Fruit fly (Drosophila melanogaster): ENCODE data around the gene CG33673.

dm6 chr2L:1930565-1931201 lies 15.8 kb downstream of the CG33673 start:
- TF ChIP-seq CG8478 (optimal IDR thresholded peaks at IDR 0.05) (no peak), aop (GFP tag; IDR thresholded peaks at IDR 0.05) (no peak), ash1 (GFP tag; optimal IDR thresholded peaks at IDR 0.05) (no peak), pan (optimal IDR thresholded peaks at IDR 0.05) (no peak), pan (GFP tag; optimal IDR thresholded peaks at IDR 0.05 in 1 of 2, IDR thresholded peaks at IDR 0.05 in 1 of 2) (no peak), CG12155 (GFP tag; optimal IDR thresholded peaks at IDR 0.05) (no peak), CG4617 (GFP tag; optimal IDR thresholded peaks at IDR 0.05; ENCODE audit: borderline replicate concordance) (no peak), Oli (tag; optimal IDR thresholded peaks at IDR 0.05) (no peak), CG7963 (GFP tag; IDR thresholded peaks at IDR 0.05; ENCODE audit: partially characterized antibody) (no peak), Hr39 (optimal IDR thresholded peaks at IDR 0.05) (no peak), CG4360 (GFP tag; IDR thresholded peaks at IDR 0.05) (no peak), dati (GFP tag; IDR thresholded peaks at IDR 0.05) (no peak)
